Fruit fly (Drosophila melanogaster) S2 (cell line): ENCODE results near the gene ex.
A peak's percentile ranks its signal among the peaks of the same experiment; 100 is the strongest.

Source experiments
- CG8478 ChIP-seq: fragments of >200 bp; optimal IDR thresholded peaks from 2 replicates; lab custom pipeline; 2018
- CTCF ChIP-seq, 2 experiments: fragments of >200 bp; optimal IDR thresholded peaks; 2 replicates each; lab custom pipeline; 2018

Gene ex

DNA sequence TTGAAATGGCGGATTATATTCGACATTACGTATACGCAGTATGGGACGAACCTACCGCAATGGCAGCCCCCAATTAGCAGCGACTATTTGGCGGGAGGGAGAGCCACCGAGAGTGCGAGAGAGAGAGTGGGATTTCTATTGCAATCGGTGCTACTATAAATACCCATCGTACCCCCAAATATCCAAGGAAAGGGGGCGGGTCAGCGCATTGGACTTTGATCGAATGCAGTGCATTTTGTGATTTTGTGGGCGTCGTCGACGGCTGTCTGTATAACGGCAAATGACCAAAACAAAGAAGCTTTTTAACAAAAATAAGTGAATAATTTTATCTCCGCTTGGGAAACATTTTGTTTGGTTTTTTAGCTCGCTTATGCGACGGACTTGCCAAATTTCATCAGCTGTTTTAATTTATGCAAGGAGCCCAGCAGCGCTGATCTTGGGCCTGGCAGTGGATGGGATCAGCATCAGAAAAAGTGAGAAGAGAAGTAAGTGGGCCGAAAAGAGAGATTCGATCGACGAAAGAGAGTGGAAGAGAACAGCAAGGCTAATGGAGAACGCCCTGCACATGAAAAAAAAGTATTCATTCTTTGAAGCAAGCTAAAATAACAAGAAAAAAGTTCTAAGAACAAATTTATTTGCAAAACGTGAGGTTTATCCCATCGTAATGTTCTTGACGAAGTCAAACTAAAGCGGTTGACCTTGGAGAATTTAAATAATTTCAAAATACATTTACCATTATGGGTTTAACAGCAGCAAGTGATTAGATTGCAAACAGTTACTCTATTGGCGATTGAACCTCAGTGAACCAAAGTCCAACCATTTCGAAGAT, 56.9 kb downstream of the ex start:
- peak; percentile 50 for TF ChIP-seq CG8478 (lab: Kevin White, UChicago)
- no peak for TF ChIP-seq CTCF (optimal IDR thresholded peaks at IDR 0.05; lab: Kevin White, UChicago)

DNA sequence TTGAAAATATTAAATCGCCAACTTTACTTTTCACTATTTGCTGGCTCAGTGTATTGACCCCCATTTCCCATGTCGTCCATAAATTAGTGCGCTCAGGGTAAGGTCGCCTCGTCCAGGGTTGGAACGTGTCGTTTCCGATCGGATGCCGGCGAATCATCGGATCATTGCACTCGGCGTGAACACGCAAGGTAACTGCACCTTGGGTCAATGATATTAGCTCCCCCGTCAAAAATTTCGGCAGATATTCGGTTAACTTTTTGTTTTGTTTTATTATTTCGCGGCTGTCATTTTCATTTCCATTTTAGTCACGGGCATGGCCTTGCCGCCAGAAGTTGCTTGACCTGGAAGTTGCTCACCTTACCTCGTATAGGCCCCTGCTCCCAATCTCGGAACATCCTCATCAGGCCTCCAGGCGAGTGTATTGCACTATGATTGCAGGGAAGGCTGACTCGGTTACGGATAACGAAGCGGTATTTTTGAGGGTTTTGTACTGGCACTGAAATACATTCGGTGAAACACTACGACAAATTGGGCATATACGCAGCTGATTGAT, 57.6 kb downstream of the ex start:
- TF ChIP-seq CG8478 (lab: Kevin White, UChicago) (no peak), CTCF (optimal IDR thresholded peaks at IDR 0.05; lab: Kevin White, UChicago) (no peak)

DNA sequence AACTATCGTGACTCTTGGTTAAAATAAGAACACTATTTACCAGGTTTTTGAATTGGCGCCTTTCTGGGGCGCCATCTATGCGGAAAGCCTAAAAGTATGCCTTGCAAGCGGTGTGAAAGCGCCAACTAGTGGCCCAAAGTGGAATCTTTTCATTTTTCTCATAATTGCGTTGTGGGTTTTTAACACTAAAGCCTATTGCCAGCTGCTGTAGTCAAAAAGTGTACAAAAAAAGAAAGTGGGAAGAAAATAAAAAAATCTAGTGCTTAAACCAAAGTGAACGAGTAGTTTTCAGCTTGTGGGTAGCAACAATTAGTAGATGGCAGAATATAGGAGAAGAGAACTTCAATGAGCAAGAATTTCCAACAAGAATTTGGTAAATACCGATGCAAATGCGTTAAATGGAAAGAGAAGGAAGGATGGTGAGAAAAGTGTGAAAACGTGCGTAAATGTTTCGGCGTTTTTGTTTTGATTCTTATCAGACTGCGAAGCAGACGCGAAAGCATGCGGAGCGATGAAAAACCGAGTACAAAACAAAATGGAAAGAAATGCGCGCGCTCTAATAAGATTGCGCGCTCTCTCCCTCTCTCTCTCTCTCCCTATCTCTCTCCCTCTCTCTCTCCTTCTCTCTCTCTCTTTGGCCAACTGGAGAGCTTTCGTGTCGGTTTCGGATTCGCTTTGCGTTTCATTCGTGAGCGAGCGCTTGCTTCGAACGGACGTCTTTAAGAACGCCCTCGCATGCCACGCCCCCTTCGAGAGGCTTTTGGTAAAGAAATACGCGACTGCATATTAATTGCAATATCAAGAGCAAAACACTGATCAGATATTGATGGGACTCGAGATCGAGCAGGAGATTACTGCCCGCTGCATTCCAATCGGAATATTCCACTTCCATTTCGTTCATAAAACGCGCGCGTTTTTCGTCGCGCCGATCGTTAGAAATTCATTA, 59.4 kb downstream of the ex start:
- TF ChIP-seq CTCF (optimal IDR thresholded peaks at IDR 0.05; lab: Kevin White, UChicago) (peak; percentile 97 to 100), CG8478 (lab: Kevin White, UChicago) (no peak)

DNA sequence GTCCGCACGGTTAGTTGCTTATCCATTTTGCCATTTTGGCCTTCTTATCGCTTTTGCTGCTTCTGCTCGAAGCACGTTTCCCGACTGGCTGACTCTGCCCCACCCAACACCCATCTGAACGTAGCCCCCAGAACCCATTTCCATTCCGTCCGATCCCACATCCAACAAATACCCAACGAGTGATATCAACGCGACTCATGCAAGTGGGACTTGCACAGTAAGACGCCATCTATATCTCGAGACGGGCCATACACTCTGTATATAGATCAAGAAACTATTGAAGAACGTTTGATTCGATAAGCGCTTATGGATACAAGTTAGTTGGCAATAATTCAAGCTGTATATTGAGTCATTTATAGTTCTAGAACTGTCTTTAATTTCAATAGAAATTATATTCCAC, 61.2 kb downstream of the ex start:
- peak; percentile 88 to 92 for TF ChIP-seq CTCF (optimal IDR thresholded peaks at IDR 0.05; lab: Kevin White, UChicago)
- TF ChIP-seq CG8478 (lab: Kevin White, UChicago) = peak; percentile 54

DNA sequence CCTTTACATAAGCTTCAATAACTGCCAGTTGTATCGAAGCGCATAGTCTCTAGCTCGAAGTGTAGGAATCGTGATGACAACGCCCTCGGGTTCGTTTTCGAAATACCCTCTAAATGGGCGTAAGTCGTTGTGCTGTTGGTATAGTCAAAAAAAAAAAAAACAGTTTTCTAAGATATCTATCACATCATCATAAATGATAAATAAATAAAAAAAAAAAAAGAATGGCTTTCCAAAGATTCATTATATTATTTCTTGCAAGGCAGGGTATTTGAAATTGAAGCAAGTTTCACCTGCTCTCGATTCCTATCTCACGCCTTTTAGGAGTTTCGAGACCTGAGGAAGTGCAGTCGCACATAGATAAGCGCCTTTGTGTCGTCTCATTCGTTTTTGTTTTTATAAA, 62.2 kb downstream of the ex start:
- TF ChIP-seq CG8478 (lab: Kevin White, UChicago) = no peak

DNA sequence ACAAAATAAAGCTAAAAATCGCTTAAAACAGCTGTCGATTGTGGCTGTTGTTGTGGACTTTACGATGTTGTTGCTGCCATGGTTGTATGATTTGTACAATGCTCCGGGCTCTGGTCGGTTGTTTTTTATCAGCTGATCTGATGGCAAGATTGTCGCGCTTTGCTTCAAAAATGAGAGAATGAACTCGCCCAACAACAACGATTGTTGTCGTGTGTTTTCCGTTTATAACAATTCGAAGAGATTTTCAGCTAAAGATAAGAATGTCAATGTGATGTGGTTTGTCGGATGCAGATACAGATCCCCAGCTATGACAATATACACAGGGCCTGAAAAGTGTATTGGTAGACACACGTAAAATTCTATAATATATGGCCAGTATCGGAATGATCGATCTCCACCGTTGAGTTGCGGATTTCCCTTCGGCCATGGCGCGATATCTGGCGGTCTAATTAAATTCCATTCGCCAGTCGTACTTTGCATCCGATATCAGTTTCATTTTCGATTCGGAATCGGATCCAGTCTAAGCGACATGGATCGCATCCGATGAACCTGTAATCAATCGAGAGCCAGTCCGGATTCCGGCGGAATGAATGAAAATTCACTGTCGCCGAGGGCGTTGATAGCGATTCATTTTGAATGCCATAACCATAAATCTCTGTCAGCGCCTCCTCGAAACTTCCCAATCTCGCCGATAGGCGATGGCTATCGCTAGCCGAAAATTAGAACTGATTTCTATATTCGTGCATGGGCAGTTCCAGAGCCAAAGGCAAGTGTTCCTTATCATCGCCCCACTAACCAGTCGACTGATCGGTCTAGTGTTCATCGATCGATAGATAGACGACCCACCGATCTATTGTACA, 64.6 kb downstream of the ex start:
- no peak for TF ChIP-seq CTCF (optimal IDR thresholded peaks at IDR 0.05; lab: Kevin White, UChicago)
- TF ChIP-seq CG8478 (lab: Kevin White, UChicago) = no peak

DNA sequence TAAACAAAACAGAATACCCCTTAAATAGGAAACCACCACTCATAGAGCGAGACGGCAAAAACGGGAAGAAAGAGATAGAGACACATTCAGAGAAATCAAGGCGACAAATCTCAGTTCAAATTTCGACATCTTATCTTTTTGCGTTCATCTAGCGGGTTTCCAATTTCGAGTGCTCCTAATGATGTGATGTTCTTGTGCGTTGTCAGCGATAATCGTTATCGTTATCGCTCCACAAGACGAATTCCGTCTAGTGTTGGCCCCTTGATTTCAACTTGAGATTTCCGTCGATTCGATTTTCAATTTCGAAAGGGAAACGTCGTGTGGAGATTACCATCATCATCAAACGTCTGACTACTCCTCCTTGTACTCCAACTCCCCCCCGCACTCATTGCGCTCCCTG, 65.4 kb downstream of the ex start:
- TF ChIP-seq CG8478 (lab: Kevin White, UChicago) (no peak), CTCF (optimal IDR thresholded peaks at IDR 0.05; lab: Kevin White, UChicago) (no peak)

DNA sequence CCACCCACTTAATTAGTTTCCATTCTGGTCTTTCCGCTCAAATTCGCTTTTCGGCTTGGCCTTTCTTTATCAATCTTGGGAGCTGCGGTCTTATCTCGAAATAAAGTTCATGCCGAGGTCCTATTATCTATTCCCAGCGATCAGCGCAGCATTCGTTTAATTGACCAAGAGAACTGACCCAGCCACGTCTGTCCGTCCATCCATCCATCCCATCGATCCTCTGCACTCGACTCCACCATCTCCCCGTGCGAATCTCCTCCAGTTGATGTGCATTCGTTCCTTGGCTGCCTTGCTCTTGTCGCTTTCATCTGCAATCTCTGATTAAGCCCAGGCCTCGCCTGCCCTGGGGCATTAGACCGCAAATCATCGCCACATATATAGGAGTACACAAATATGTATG, 65.8 kb downstream of the ex start:
- no peak for TF ChIP-seq CTCF (optimal IDR thresholded peaks at IDR 0.05; lab: Kevin White, UChicago)

DNA sequence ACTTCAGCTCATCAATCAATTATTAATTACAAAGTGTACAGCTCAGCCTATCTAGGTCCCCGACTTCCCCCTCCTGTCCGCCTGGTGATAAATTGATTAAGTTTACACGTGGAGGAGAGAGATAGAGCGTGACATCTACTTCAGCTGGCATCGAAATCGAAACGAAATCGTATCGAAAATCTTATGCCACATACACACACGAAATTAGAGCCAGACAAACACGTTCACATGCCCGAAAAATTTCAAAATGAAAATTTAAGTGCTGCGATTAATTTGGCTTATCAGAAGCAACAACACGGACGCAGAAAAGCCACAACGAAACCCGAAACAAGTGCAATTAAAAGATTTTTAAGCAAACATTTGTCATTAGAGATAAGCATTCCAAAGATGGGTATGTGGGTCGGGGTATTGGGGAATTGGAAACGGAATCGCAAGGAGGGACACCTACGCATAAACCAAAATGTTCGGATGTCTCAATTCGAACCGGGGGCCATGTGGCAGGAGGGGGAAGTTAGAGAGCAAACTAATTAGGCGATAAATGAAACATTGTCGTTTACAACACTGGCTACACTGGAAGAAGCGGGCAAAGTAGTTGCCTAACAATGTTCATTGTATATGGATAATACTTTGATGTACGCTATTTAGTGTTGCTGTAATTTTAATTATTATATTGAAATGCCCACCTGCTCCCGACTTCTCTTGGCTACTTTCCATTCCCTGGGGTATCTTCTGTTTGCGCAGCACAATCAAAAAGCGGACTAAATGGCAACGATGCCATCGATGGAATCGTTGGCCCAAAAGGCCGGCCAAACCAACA, 66.8 kb downstream of the ex start:
- TF ChIP-seq CTCF (optimal IDR thresholded peaks at IDR 0.05; lab: Kevin White, UChicago) = no peak
- TF ChIP-seq CG8478 (lab: Kevin White, UChicago) = no peak
